Worm (Caenorhabditis elegans) whole organism, young adult: ENCODE results near the gene ephx-1.
A peak's percentile ranks its signal among the peaks of the same experiment; 100 is the strongest.

ENCODE experiments used
- F49E8.2 ChIP-seq: sonication (generic microtip); optimal IDR thresholded peaks from 3 replicates; lab custom pipeline; 2017; ENCODE audit warnings: missing genetic modification characterization, mild to moderate bottlenecking, missing compliant biosample characterization, antibody characterized with exemption, moderate library complexity; ENCODE audit not compliant: insufficient read depth
- attf-6 ChIP-seq: fragments of 200-800 bp; sonication (Bioruptor generic); IDR thresholded peaks from 2 replicates; pipeline ENCODE4 v1.3.6; 2022; ENCODE audit warnings: missing genetic modification reagents, missing genetic modification characterization, missing compliant biosample characterization
- cebp-1 ChIP-seq, 2 experiments: fragments of 200-800 bp in 1 of 2; sonication (Bioruptor generic) in 1 of 2; sonication (generic microtip) in 1 of 2; IDR thresholded peaks in 1 of 2; optimal IDR thresholded peaks in 1 of 2; 2 replicates each; pipeline versions ENCODE4 v1.3.6 to Lab custom; 2017 to 2022; ENCODE audit warnings: missing compliant biosample characterization in 2 of 2, missing genetic modification characterization in 2 of 2, mild to moderate bottlenecking in 1 of 2, missing genetic modification reagents in 1 of 2, moderate library complexity in 1 of 2
- lag-1 ChIP-seq: fragments of 200-800 bp; sonication (Bioruptor generic); IDR thresholded peaks from 2 replicates; pipeline ENCODE4 v1.3.6; 2022; ENCODE audit warnings: missing genetic modification reagents, missing genetic modification characterization, missing compliant biosample characterization
- madf-6 ChIP-seq: fragments of 200-800 bp; sonication (Bioruptor generic); IDR thresholded peaks from 2 replicates; pipeline ENCODE4 v1.3.6; 2022; ENCODE audit warnings: missing genetic modification reagents, missing genetic modification characterization, missing compliant biosample characterization
- nfya-2 ChIP-seq: fragments of 200-800 bp; sonication (Bioruptor generic); IDR thresholded peaks from 2 replicates; pipeline ENCODE4 v1.3.6; 2022; ENCODE audit warnings: missing genetic modification reagents, missing genetic modification characterization, missing compliant biosample characterization
- rec-8 ChIP-seq, 2 experiments: sonication (generic microtip); optimal IDR thresholded peaks; 2 replicates each; lab custom pipeline; 2016; ENCODE audit warnings: mild to moderate bottlenecking in 2 of 2, missing genetic modification characterization in 2 of 2, missing genetic modification reagents in 2 of 2, missing genotype in 2 of 2, missing biosample characterization in 1 of 2, missing compliant biosample characterization in 1 of 2, moderate library complexity in 1 of 2
- sdz-38 ChIP-seq: sonication (generic microtip); optimal IDR thresholded peaks from 2 replicates; lab custom pipeline; 2016; ENCODE audit warnings: missing genotype, missing genetic modification characterization, missing compliant biosample characterization
- sea-2 ChIP-seq: fragments of 200-800 bp; sonication (Bioruptor generic); IDR thresholded peaks from 2 replicates; pipeline ENCODE4 v1.3.6; 2022; ENCODE audit warnings: missing genetic modification characterization, missing compliant biosample characterization
- tbx-9 ChIP-seq: sonication (generic microtip); optimal IDR thresholded peaks from 2 replicates; lab custom pipeline; 2016; ENCODE audit warnings: borderline replicate concordance, missing genetic modification characterization, inconsistent platforms, missing compliant biosample characterization
- zfh-2 ChIP-seq: fragments of 200-800 bp; sonication (Bioruptor generic); conservative IDR thresholded peaks from 2 replicates; pipeline ENCODE4 v1.3.6; 2022; ENCODE audit warnings: missing genetic modification reagents, missing genetic modification characterization, missing compliant biosample characterization

ce11 chrII:3999537-3999936 lies 5.2 kb upstream of the ephx-1 start:
- TF ChIP-seq F49E8.2 (no peak), nfya-2 (GFP tag; lab: Robert Waterston, UW) (no peak), attf-6 (GFP tag; lab: Robert Waterston, UW) (no peak), tbx-9 (no peak), sdz-38 (no peak), rec-8 (tag; optimal IDR thresholded peaks at IDR 0.05; lab: Kevin White, UChicago) (no peak), zfh-2 (GFP tag; lab: Robert Waterston, UW) (peak; percentile 74), sea-2 (GFP tag; lab: Robert Waterston, UW) (no peak), madf-6 (GFP tag; lab: Robert Waterston, UW) (no peak), lag-1 (GFP tag; lab: Robert Waterston, UW) (no peak), cebp-1 (GFP tag; IDR thresholded peaks at IDR 0.05; lab: Robert Waterston, UW) (no peak), cebp-1 (tag; optimal IDR thresholded peaks at IDR 0.05; lab: Kevin White, UChicago) (no peak)
